Worm (Caenorhabditis elegans): ENCODE data around the gene aexr-3.
A peak's percentile ranks its signal among the peaks of the same experiment; 100 is the strongest.

Gene aexr-3

ce11 chrX:8940059-8940458 lies 20.9 kb downstream of the aexr-3 start, which contains the start of gene dylt-2:
dylt-2 (minus strand) TSS chrX:8940159.
- no peak for TF ChIP-seq zip-8 (tag; optimal IDR thresholded peaks at IDR 0.05)
- no peak for TF ChIP-seq ceh-83 (GFP tag; optimal IDR thresholded peaks at IDR 0.05)
- no peak for TF ChIP-seq ceh-39 (tag; optimal IDR thresholded peaks at IDR 0.05)
- TF ChIP-seq pha-4 (tag; optimal IDR thresholded peaks at IDR 0.05): no peak
- no peak for TF ChIP-seq blmp-1 (tag; optimal IDR thresholded peaks at IDR 0.05)
- TF ChIP-seq nhr-12 (tag; optimal IDR thresholded peaks at IDR 0.05): no peak
- TF ChIP-seq mls-2 (tag; optimal IDR thresholded peaks at IDR 0.05): no peak
- no peak for TF ChIP-seq cnd-1 (tag; optimal IDR thresholded peaks at IDR 0.05)
- TF ChIP-seq mab-5 (tag; optimal IDR thresholded peaks at IDR 0.05): no peak
- no peak for TF ChIP-seq M03D4.4 (tag; optimal IDR thresholded peaks at IDR 0.05)
- no peak for TF ChIP-seq nhr-76 (tag; optimal IDR thresholded peaks at IDR 0.05)

DNA sequence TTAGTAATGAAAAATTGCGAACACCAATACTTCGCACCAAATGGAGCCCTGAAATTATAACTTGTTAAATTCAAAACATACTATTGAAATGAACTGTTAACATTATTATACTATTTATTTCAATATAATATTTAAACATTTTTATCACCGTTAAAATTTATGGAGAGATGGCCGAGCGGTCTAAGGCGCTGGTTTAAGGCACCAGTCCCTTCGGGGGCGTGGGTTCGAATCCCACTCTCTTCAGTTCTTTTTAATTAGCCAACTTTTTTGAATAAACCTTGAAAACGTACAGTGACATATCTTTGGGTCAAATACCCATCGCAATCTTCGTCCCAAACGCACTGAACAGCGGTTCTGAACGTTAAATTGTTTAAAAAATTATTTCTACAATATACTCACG lies 21.6 kb downstream of the aexr-3 start:
- TF ChIP-seq zip-8 (tag; optimal IDR thresholded peaks at IDR 0.05): no peak
- no peak for TF ChIP-seq elt-1 (tag; optimal IDR thresholded peaks at IDR 0.05; ENCODE audit: borderline replicate concordance, insufficient read depth)
- no peak for TF ChIP-seq cnd-1 (tag; optimal IDR thresholded peaks at IDR 0.05)

DNA sequence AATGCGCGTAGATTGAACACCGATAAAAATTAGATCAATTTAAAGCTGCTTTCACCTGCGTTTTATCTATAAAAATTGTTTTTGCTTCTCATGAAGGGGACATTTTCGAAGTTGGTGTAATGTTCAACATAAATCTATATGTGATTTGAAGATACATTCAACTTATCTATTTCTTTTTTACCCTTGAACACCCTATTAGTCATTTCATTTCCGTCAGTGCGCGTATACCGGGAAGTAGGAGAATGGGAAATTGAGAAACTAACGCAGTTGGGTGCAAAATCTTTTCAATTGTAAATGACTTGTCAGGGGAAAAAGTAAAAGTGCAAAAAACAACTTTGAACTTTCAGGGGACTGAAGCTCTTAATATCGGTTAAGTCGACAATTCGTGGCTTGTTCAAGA lies 26.0 kb downstream of the aexr-3 start:
- TF ChIP-seq mls-2 (tag; optimal IDR thresholded peaks at IDR 0.05) (no peak), drap-1 (GFP tag; optimal IDR thresholded peaks at IDR 0.05) (no peak), ceh-39 (tag; optimal IDR thresholded peaks at IDR 0.05) (no peak), unc-62 (GFP tag; optimal IDR thresholded peaks at IDR 0.05) (no peak), elt-1 (tag; optimal IDR thresholded peaks at IDR 0.05; ENCODE audit: borderline replicate concordance, insufficient read depth) (no peak), nhr-28 (tag; optimal IDR thresholded peaks at IDR 0.05) (no peak), mep-1 (tag; optimal IDR thresholded peaks at IDR 0.05) (no peak), zip-8 (tag; optimal IDR thresholded peaks at IDR 0.05) (no peak), tbx-8 (GFP tag; optimal IDR thresholded peaks at IDR 0.05) (no peak), blmp-1 (tag; optimal IDR thresholded peaks at IDR 0.05) (no peak), lsy-2 (tag; optimal IDR thresholded peaks at IDR 0.05) (no peak), hlh-1 (tag; optimal IDR thresholded peaks at IDR 0.05) (no peak), nhr-2 (tag; optimal IDR thresholded peaks at IDR 0.05) (no peak), ceh-43 (GFP tag; optimal IDR thresholded peaks at IDR 0.05) (no peak), ceh-83 (GFP tag; optimal IDR thresholded peaks at IDR 0.05) (no peak), unc-120 (tag; optimal IDR thresholded peaks at IDR 0.05; ENCODE audit: poor library complexity, severe bottlenecking) (no peak), snpc-4 (tag; optimal IDR thresholded peaks at IDR 0.05) (no peak), mab-5 (tag; optimal IDR thresholded peaks at IDR 0.05) (no peak), ham-2 (GFP tag; optimal IDR thresholded peaks at IDR 0.05) (no peak)

DNA sequence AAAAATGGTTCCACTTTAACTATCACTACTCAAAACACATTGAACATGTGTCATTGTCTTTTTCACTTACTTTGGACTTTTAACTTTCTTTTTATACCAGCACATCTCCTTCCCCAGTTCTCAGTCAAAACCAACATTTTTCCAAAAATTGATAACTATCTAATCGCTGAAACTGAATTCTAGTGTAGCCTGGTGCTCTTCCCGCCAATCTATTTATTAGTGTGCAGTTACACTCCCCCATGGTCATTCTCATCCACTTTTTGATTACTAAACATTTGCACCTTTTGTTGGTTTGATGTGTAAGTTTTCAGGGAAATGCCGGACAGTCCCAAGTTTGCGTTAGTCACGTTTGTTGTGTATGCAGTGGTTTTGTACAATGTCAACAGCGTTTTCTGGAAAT lies 26.7 kb downstream of the aexr-3 start:
- TF ChIP-seq lin-13 (tag; optimal IDR thresholded peaks at IDR 0.05) (no peak), cnd-1 (tag; optimal IDR thresholded peaks at IDR 0.05) (no peak), lin-32 (GFP tag; optimal IDR thresholded peaks at IDR 0.05) (no peak), unc-39 (tag; optimal IDR thresholded peaks at IDR 0.05) (no peak), ham-2 (GFP tag; optimal IDR thresholded peaks at IDR 0.05) (no peak), mls-2 (tag; optimal IDR thresholded peaks at IDR 0.05) (no peak), nhr-76 (tag; optimal IDR thresholded peaks at IDR 0.05) (no peak), unc-62 (GFP tag; optimal IDR thresholded peaks at IDR 0.05) (no peak), elt-1 (tag; optimal IDR thresholded peaks at IDR 0.05; ENCODE audit: borderline replicate concordance, insufficient read depth) (no peak), pha-4 (tag; optimal IDR thresholded peaks at IDR 0.05) (no peak), snpc-4 (tag; optimal IDR thresholded peaks at IDR 0.05) (no peak), ceh-43 (GFP tag; optimal IDR thresholded peaks at IDR 0.05) (no peak), bed-3 (GFP tag; optimal IDR thresholded peaks at IDR 0.05) (no peak), elt-3 (tag; optimal IDR thresholded peaks at IDR 0.05) (no peak), unc-120 (tag; optimal IDR thresholded peaks at IDR 0.05; ENCODE audit: poor library complexity, severe bottlenecking) (no peak)

ce11 chrX:8933508-8933907 lies 27.5 kb downstream of the aexr-3 start:
- no peak for TF ChIP-seq elt-1 (tag; optimal IDR thresholded peaks at IDR 0.05; ENCODE audit: borderline replicate concordance, insufficient read depth)
- peak; percentile 58 for TF ChIP-seq ham-2 (GFP tag; optimal IDR thresholded peaks at IDR 0.05)
- TF ChIP-seq sptf-1 (tag; optimal IDR thresholded peaks at IDR 0.05): no peak
- no peak for TF ChIP-seq lsy-2 (tag; optimal IDR thresholded peaks at IDR 0.05)

- TF ChIP-seq ces-1 (GFP tag; optimal IDR thresholded peaks at IDR 0.05) (no peak), ceh-39 (tag; optimal IDR thresholded peaks at IDR 0.05) (no peak), nhr-28 (tag; optimal IDR thresholded peaks at IDR 0.05) (no peak)
Measured at ce11 chrX:8932387-8932786, 28.6 kb downstream of the aexr-3 start.
